Fruit fly (Drosophila melanogaster) S2 (cell line): ENCODE results near the gene CG13078.

Experiments
- CG8478 ChIP-seq: fragments of >200 bp; optimal IDR thresholded peaks from 2 replicates; lab custom pipeline; 2018
- CTCF ChIP-seq, 2 experiments: fragments of >200 bp; optimal IDR thresholded peaks; 2 replicates each; lab custom pipeline; 2018

DNA sequence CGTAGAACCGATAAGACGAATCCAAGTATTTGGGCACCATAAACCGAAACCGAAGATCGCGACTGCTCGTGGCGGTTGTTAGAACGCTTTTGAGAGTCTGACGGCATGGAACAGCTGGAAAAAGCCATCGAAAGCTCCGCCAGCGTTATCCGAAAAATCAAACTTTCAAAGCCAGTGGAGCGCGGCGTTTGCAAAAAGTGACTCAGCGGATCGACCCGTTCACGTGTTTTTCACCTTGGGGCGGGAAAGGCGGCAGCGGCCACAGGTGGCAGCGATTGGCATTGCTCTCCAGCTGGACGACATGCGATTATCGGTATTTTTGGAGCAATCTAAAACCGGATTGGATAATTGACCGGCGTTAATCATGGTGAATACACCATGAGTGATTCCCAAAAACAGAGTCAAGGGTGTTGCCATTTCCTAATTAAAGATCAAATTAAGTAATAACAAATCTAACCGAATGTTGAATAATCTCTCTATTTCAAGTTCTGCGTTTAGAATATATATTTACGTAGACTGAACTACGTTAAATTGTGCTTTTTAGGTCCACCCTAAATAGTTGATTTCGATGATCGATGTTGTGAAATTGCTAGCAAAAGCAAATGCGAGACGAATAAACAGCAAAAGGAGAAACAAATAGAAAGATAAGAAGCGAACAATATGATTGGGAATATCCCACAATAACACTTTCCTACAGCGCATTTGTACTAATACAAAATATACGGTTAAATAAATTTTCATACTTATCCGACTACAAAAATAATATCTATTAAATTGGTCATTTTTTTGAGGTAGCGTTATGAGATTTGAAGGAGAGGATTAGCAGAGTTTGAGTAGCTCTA lies 16.6 kb upstream of the CG13078 start, which contains the start of gene CG10337:
- TF ChIP-seq CTCF (optimal IDR thresholded peaks at IDR 0.05; lab: Kevin White, UChicago): no peak
- no peak for TF ChIP-seq CG8478 (lab: Kevin White, UChicago)
